Fruit fly (Drosophila melanogaster): ENCODE measurements around the gene La.

The La gene

DNA sequence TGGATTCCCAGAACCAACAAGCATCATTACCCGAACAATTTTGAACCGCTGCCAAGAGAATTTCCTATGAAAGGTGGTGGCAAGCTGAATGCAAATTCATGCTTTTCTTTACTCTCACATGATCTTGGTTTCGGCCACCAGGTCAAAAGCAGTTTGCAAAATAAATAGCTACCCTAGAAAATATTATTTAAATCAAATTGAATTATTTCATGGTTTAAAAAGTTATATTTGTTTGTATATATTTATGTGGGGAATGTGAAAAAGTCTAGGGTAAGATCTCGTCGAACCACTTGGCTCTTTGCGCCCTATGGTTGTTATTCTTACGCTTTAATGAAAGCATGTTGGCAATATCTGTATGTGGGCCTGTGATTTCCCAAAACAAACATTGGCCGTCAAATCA is 1.9 kb upstream of the La start (continued):
- TF ChIP-seq CG4707 (GFP tag; optimal IDR thresholded peaks at IDR 0.05) = no peak
- TF ChIP-seq tgo (GFP tag; IDR thresholded peaks at IDR 0.05) = peak; percentile 17; the same call in 1 of the 3 replicates
- TF ChIP-seq wek (GFP tag; optimal IDR thresholded peaks at IDR 0.05) = no peak
- peak; percentile 50; the same call in 1 of the 3 replicates for TF ChIP-seq ci (GFP tag; IDR thresholded peaks at IDR 0.05)
- no peak for TF ChIP-seq pan (optimal IDR thresholded peaks at IDR 0.05)
- peak in 1 of 2 experiments; percentile 43 for TF ChIP-seq pan (GFP tag; optimal IDR thresholded peaks at IDR 0.05 in 1 of 2, IDR thresholded peaks at IDR 0.05 in 1 of 2)
- peak; percentile 52 for TF ChIP-seq Sox102F (GFP tag; optimal IDR thresholded peaks at IDR 0.05)
- no peak for TF ChIP-seq CG17612 (GFP tag; IDR thresholded peaks at IDR 0.05)
- no peak for TF ChIP-seq CG42726 (GFP tag; IDR thresholded peaks at IDR 0.05; ENCODE audit: partially characterized antibody)
- TF ChIP-seq Ets65A (GFP tag) = peak; percentile 26
- no peak for TF ChIP-seq ham (GFP tag; IDR thresholded peaks at IDR 0.05)
- TF ChIP-seq dysf (GFP tag; IDR thresholded peaks at IDR 0.05) = 0 out of 3 replicates have a peak, but pooled peaks have one; percentile 39
- TF ChIP-seq nmo (GFP tag; optimal IDR thresholded peaks at IDR 0.05) = peak; percentile 14
- TF ChIP-seq Lim3 (GFP tag; IDR thresholded peaks at IDR 0.05) = no peak
- no peak for TF ChIP-seq pb (GFP tag; optimal IDR thresholded peaks at IDR 0.05)
- no peak for TF ChIP-seq ap (GFP tag; IDR thresholded peaks at IDR 0.05)
- no peak for TF ChIP-seq nau (GFP tag; optimal IDR thresholded peaks at IDR 0.05)
- TF ChIP-seq CG10959 (GFP tag; IDR thresholded peaks at IDR 0.05) = no peak
- TF ChIP-seq Atf3 (GFP tag; optimal IDR thresholded peaks at IDR 0.05) = no peak
- TF ChIP-seq Ssrp (tag; optimal IDR thresholded peaks at IDR 0.05) = peak; percentile 12
- TF ChIP-seq dpn (GFP tag; optimal IDR thresholded peaks at IDR 0.05) = no peak
- no peak for TF ChIP-seq crc (GFP tag; optimal IDR thresholded peaks at IDR 0.05)
- TF ChIP-seq vvl (GFP tag; IDR thresholded peaks at IDR 0.05) = 0 out of 2 replicates have a peak, but pooled peaks have one; percentile 27
- no peak for TF ChIP-seq CG2199 (GFP tag; IDR thresholded peaks at IDR 0.05)
- TF ChIP-seq CG7987 (GFP tag; optimal IDR thresholded peaks at IDR 0.05) = no peak
- TF ChIP-seq Antp (GFP tag; optimal IDR thresholded peaks at IDR 0.05) = no peak
- no peak for TF ChIP-seq CG16813 (GFP tag; IDR thresholded peaks at IDR 0.05; ENCODE audit: partially characterized antibody)
- TF ChIP-seq Blimp-1 (GFP tag; optimal IDR thresholded peaks at IDR 0.05) = no peak
- TF ChIP-seq sens (GFP tag) = no peak
- no peak for TF ChIP-seq Chrac-16 (GFP tag; optimal IDR thresholded peaks at IDR 0.05)
- TF ChIP-seq pzg (GFP tag; optimal IDR thresholded peaks at IDR 0.05) = no peak
- TF ChIP-seq CG14441 (GFP tag; IDR thresholded peaks at IDR 0.05) = peak; percentile 24; the same call in 1 of the 2 replicates
- TF ChIP-seq CG16863 (GFP tag; optimal IDR thresholded peaks at IDR 0.05) = no peak
- TF ChIP-seq CG6689 (GFP tag; IDR thresholded peaks at IDR 0.05) = peak; percentile 24; the same call in 1 of the 2 replicates
- TF ChIP-seq Med (GFP tag) = peak; percentile 65
- no peak for TF ChIP-seq CG2202 (tag; optimal IDR thresholded peaks at IDR 0.05)
- no peak for TF ChIP-seq Xbp1 (GFP tag; optimal IDR thresholded peaks at IDR 0.05)
- no peak for TF ChIP-seq CG1603 (tag; optimal IDR thresholded peaks at IDR 0.05)
- no peak for TF ChIP-seq abd-A (tag; optimal IDR thresholded peaks at IDR 0.05)
- TF ChIP-seq CG30403 (GFP tag; optimal IDR thresholded peaks at IDR 0.05) = no peak
- peak; percentile 13 for TF ChIP-seq CG10979 (tag; optimal IDR thresholded peaks at IDR 0.05)
- TF ChIP-seq unc-4 (GFP tag; IDR thresholded peaks at IDR 0.05; ENCODE audit: partially characterized antibody) = no peak
- no peak for TF ChIP-seq fru (optimal IDR thresholded peaks at IDR 0.05)
- no peak for TF ChIP-seq CG16815 (GFP tag; optimal IDR thresholded peaks at IDR 0.05)
- TF ChIP-seq CTCF (GFP tag; optimal IDR thresholded peaks at IDR 0.05) = no peak
- TF ChIP-seq Ada2b (GFP tag; IDR thresholded peaks at IDR 0.05) = 0 out of 2 replicates have a peak, but pooled peaks have one; percentile 9
- TF ChIP-seq CG14014 (GFP tag; IDR thresholded peaks at IDR 0.05) = no peak
- peak; percentile 47 for TF ChIP-seq D19B (GFP tag; optimal IDR thresholded peaks at IDR 0.05)
- TF ChIP-seq mirr (GFP tag; optimal IDR thresholded peaks at IDR 0.05) = no peak
- TF ChIP-seq ken (GFP tag; IDR thresholded peaks at IDR 0.05) = no peak
- TF ChIP-seq E2f2 (GFP tag; IDR thresholded peaks at IDR 0.05) = peak; percentile 24; the same call in 1 of the 2 replicates
- no peak for TF ChIP-seq CG15696 (tag; optimal IDR thresholded peaks at IDR 0.05)
- TF ChIP-seq CG12659 (GFP tag; optimal IDR thresholded peaks at IDR 0.05) = no peak

Measured in whole organism, embryonic.